Fruit fly (Drosophila melanogaster): ENCODE results near the gene Culd.

Culd gene

DNA sequence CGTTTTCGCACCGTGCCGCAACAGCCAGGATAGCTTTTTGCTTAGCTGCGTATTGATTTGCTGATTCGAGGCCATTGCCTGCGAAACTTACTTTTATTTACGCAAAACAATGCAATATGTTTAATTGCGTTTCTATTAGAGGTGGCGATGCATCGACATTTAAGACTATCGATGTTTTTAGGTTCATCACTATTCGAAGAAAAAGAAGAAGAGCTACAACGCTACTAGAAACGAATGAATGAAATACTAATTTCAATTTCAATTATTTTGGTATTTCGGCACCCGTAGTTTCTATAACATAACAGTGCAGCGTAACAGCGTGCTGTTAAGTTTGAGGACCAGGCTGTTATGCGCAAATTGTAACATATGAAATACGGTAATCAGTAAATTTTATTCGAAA is 49.0 kb upstream of the Culd start, which contains the start of the genes Tpt, mkg-p and CG13667 (continued):
- TF ChIP-seq CG2116 (GFP tag; optimal IDR thresholded peaks at IDR 0.05) (peak; percentile 66), Awh (GFP tag; IDR thresholded peaks at IDR 0.05) (no peak), CG7372 (GFP tag; IDR thresholded peaks at IDR 0.05) (no peak), CG14965 (GFP tag; optimal IDR thresholded peaks at IDR 0.05; ENCODE audit: borderline replicate concordance) (no peak), Blimp-1 (GFP tag; optimal IDR thresholded peaks at IDR 0.05) (no peak), NfI (GFP tag; optimal IDR thresholded peaks at IDR 0.05) (no peak), zf30C (GFP tag; optimal IDR thresholded peaks at IDR 0.05) (no peak), ham (GFP tag; IDR thresholded peaks at IDR 0.05) (no peak), Med (GFP tag) (peak; percentile 76), tin (GFP tag; optimal IDR thresholded peaks at IDR 0.05) (no peak), jigr1 (GFP tag; IDR thresholded peaks at IDR 0.05) (no peak), MBD-R2 (GFP tag; IDR thresholded peaks at IDR 0.05) (peak; percentile 69; the same call in 1 of the 2 replicates), CG12769 (tag; optimal IDR thresholded peaks at IDR 0.05) (no peak), CG8281 (tag; optimal IDR thresholded peaks at IDR 0.05) (no peak), sens (GFP tag) (peak; percentile 78), BEAF-32 (GFP tag; optimal IDR thresholded peaks at IDR 0.05) (peak; percentile 88), CG12391 (tag; optimal IDR thresholded peaks at IDR 0.05) (peak; percentile 26), HmgZ (tag; optimal IDR thresholded peaks at IDR 0.05) (peak; percentile 54)

dm6 chr3L:8398763-8399445 is 42.8 kb upstream of the Culd start:
- TF ChIP-seq CG8290 (GFP tag; optimal IDR thresholded peaks at IDR 0.05) (no peak), CG8290 (tag; optimal IDR thresholded peaks at IDR 0.05) (no peak), CG7963 (GFP tag; IDR thresholded peaks at IDR 0.05; ENCODE audit: partially characterized antibody) (peak; percentile 63; the same call in 2 of the 3 replicates), bsh (GFP tag; optimal IDR thresholded peaks at IDR 0.05) (peak in 1 of 2 experiments; percentile 45), phol (tag; optimal IDR thresholded peaks at IDR 0.05) (peak; percentile 38), HLH4C (GFP tag; IDR thresholded peaks at IDR 0.05; ENCODE audit: partially characterized antibody) (peak; percentile 50; the same call in 1 of the 3 replicates), CG9932 (GFP tag; IDR thresholded peaks at IDR 0.05) (no peak), CG7786 (GFP tag; optimal IDR thresholded peaks at IDR 0.05) (peak; percentile 38), CG14965 (GFP tag; optimal IDR thresholded peaks at IDR 0.05; ENCODE audit: borderline replicate concordance) (no peak), pan (optimal IDR thresholded peaks at IDR 0.05) (no peak), pan (GFP tag; optimal IDR thresholded peaks at IDR 0.05 in 1 of 2, IDR thresholded peaks at IDR 0.05 in 1 of 2) (peak in 1 of 2 experiments; percentile 15), CG2120 (GFP tag; optimal IDR thresholded peaks at IDR 0.05) (peak; percentile 41), CG30403 (GFP tag; optimal IDR thresholded peaks at IDR 0.05) (peak; percentile 34), ase (GFP tag; IDR thresholded peaks at IDR 0.05) (0 out of 3 replicates have a peak, but pooled peaks have one; percentile 21), chn (GFP tag; optimal IDR thresholded peaks at IDR 0.05) (peak; percentile 40), crol (GFP tag; IDR thresholded peaks at IDR 0.05) (no peak), H2.0 (GFP tag; IDR thresholded peaks at IDR 0.05) (peak; percentile 21; the same call in 1 of the 2 replicates), Rfx (GFP tag; IDR thresholded peaks at IDR 0.05) (0 out of 2 replicates have a peak, but pooled peaks have one; percentile 33), Drgx (GFP tag; IDR thresholded peaks at IDR 0.05) (peak; percentile 73), CG10979 (tag; optimal IDR thresholded peaks at IDR 0.05) (peak; percentile 47), Hsf (GFP tag; optimal IDR thresholded peaks at IDR 0.05) (peak; percentile 36), dpn (GFP tag; optimal IDR thresholded peaks at IDR 0.05) (peak in 1 of 2 experiments; percentile 37), Hr78 (GFP tag; optimal IDR thresholded peaks at IDR 0.05) (no peak), esg (GFP tag; conservative IDR thresholded peaks at IDR 0.05) (0 out of 2 replicates have a peak, but pooled peaks have one; percentile 15), gce (GFP tag; IDR thresholded peaks at IDR 0.05) (peak; percentile 9; the same call in 1 of the 3 replicates), MBD-R2 (GFP tag; IDR thresholded peaks at IDR 0.05) (no peak), CG8944 (GFP tag; optimal IDR thresholded peaks at IDR 0.05) (peak; percentile 10), Med (GFP tag) (peak; percentile 86), Sox102F (GFP tag; optimal IDR thresholded peaks at IDR 0.05) (peak; percentile 58), lbe (GFP tag; optimal IDR thresholded peaks at IDR 0.05) (peak; percentile 68), CG32532 (GFP tag; IDR thresholded peaks at IDR 0.05) (peak; percentile 47; the same call in 1 of the 2 replicates), CG8359 (GFP tag; optimal IDR thresholded peaks at IDR 0.05; ENCODE audit: borderline replicate concordance) (no peak), CG14014 (GFP tag; IDR thresholded peaks at IDR 0.05) (no peak)

Data from whole organism, embryonic.